Worm (Caenorhabditis elegans): ENCODE measurements around the gene R08A2.7.

ce11 chrV:14684359-14685312 lies 38.5 kb upstream of the R08A2.7 start, which contains the start of gene hsp-90:
- no peak for TF ChIP-seq ceh-16 (tag; optimal IDR thresholded peaks at IDR 0.05)
- no peak for TF ChIP-seq unc-39 (tag; optimal IDR thresholded peaks at IDR 0.05)
- no peak for TF ChIP-seq lin-39 (tag; optimal IDR thresholded peaks at IDR 0.05)
- TF ChIP-seq lin-13 (GFP tag; optimal IDR thresholded peaks at IDR 0.05), result no peak
- no peak for TF ChIP-seq nhr-10 (tag; optimal IDR thresholded peaks at IDR 0.05)
- TF ChIP-seq ceh-82 (tag; optimal IDR thresholded peaks at IDR 0.05), result no peak
- TF ChIP-seq ama-1 (optimal IDR thresholded peaks at IDR 0.05), result peak; percentile 84
- TF ChIP-seq mdl-1 (tag; optimal IDR thresholded peaks at IDR 0.05), result no peak

Measured in whole organism, L2 larva.